Worm (Caenorhabditis elegans): ENCODE measurements around the gene gly-12.

The gly-12 gene

ce11 chrX:7491521-7491920, 5.9 kb downstream of the gly-12 start:
- TF ChIP-seq ztf-29 (GFP tag; IDR thresholded peaks at IDR 0.05), result no peak
- no peak for TF ChIP-seq flt-1 (GFP tag; IDR thresholded peaks at IDR 0.05)
- TF ChIP-seq ztf-23 (GFP tag; IDR thresholded peaks at IDR 0.05), result no peak
- TF ChIP-seq med-1 (GFP tag; optimal IDR thresholded peaks at IDR 0.05; ENCODE audit: insufficient read depth), result no peak
- TF ChIP-seq ref-1 (GFP tag; conservative IDR thresholded peaks at IDR 0.05), result no peak
- no peak for TF ChIP-seq T22C8.4 (GFP tag; IDR thresholded peaks at IDR 0.05)
- no peak for TF ChIP-seq klf-2 (GFP tag; conservative IDR thresholded peaks at IDR 0.05)
- no peak for TF ChIP-seq cog-1 (tag; optimal IDR thresholded peaks at IDR 0.05)
- TF ChIP-seq tab-1 (GFP tag; IDR thresholded peaks at IDR 0.05), result no peak

DNA sequence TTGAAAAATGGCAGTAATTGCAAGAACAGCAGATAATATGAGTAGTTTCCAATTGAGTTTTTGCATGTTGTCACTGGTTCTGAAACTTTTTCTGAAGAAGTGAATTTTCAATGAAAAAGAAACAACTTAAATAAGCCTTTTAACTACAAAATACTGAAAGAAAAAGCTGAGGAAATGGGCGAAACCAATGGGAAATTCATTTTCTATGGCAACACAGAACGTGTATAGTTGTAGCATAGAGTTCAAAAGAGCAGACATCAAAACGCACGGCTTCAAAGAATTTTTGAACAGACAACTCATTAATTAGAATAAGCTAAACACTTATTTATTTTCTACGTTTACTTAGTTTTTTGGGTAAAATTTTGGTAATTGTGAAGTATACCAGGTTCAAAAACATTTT, 7.4 kb downstream of the gly-12 start, which contains the start of gene F48E3.2:
Gene F48E3.2, minus strand, starts transcription at position 101 of the 400 bp plus-strand sequence.
- TF ChIP-seq tab-1 (GFP tag; IDR thresholded peaks at IDR 0.05) (no peak), med-1 (GFP tag; optimal IDR thresholded peaks at IDR 0.05; ENCODE audit: insufficient read depth) (no peak), flt-1 (GFP tag; IDR thresholded peaks at IDR 0.05) (no peak), ztf-23 (GFP tag; IDR thresholded peaks at IDR 0.05) (no peak), ref-1 (GFP tag; conservative IDR thresholded peaks at IDR 0.05) (no peak), cog-1 (tag; optimal IDR thresholded peaks at IDR 0.05) (no peak), klf-2 (GFP tag; conservative IDR thresholded peaks at IDR 0.05) (no peak), T22C8.4 (GFP tag; IDR thresholded peaks at IDR 0.05) (no peak), ztf-29 (GFP tag; IDR thresholded peaks at IDR 0.05) (no peak)

DNA sequence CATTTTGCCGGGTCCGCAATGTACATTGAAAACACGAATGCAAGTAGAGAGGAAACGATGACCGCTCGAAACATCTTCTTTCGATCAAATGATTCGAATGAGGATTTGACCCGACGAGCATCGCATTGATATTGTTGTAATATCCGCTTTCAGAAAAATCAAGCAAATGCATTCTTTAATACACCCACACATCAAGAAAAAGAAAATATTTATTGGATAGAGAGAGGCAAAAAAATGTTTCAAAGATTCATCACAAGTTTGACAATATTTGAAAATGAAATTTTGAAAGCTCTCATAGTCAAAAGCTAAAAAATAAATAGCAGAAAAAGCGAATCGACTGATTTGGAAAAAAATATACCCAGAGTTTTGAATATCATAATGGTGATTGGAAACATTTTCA, 9.8 kb downstream of the gly-12 start, which contains the start of gene try-14:
Gene try-14, minus strand, starts transcription at position 101 of the 400 bp plus-strand sequence.
- TF ChIP-seq flt-1 (GFP tag; IDR thresholded peaks at IDR 0.05), result no peak
- no peak for TF ChIP-seq ref-1 (GFP tag; conservative IDR thresholded peaks at IDR 0.05)

- TF ChIP-seq tab-1 (GFP tag; IDR thresholded peaks at IDR 0.05), result 0 out of 2 replicates have a peak, but pooled peaks have one; percentile 46
- TF ChIP-seq ztf-29 (GFP tag; IDR thresholded peaks at IDR 0.05), result no peak
- peak; percentile 78 for TF ChIP-seq cog-1 (tag; optimal IDR thresholded peaks at IDR 0.05)
- no peak for TF ChIP-seq ref-1 (GFP tag; conservative IDR thresholded peaks at IDR 0.05)
- TF ChIP-seq klf-2 (GFP tag; conservative IDR thresholded peaks at IDR 0.05), result no peak
- peak; percentile 57; the same call in 1 of the 2 replicates for TF ChIP-seq ztf-23 (GFP tag; IDR thresholded peaks at IDR 0.05)
- TF ChIP-seq T22C8.4 (GFP tag; IDR thresholded peaks at IDR 0.05), result no peak
- peak; percentile 14 for TF ChIP-seq med-1 (GFP tag; optimal IDR thresholded peaks at IDR 0.05; ENCODE audit: insufficient read depth)
- peak; percentile 72 for TF ChIP-seq flt-1 (GFP tag; IDR thresholded peaks at IDR 0.05)
These were observed 15.3 kb downstream of the gly-12 start, which contains the start of gene uggt-1 for ce11 chrX:7500970-7501369. Gene uggt-1, minus strand, starts transcription at chrX:7500982.

DNA sequence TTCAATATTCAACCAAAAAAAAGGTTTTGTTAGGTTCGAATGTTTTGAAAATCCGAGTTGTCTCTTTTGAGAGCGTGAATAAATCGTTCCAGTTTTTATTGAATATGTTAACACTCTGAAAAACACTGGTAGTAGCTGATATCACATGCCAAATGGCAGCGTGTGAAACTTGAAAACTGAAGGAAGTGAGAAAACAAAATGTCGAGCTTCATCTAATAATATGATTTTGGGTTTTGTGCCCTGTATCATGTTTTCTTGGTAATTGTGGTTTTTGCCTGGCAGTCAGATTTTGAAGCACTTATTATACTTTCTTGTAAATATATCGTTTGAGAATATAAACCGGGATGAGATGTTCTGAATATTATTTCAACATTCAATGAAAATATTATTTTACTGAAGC, 17.1 kb downstream of the gly-12 start, which contains the start of gene F48E3.6:
Gene F48E3.6, minus strand, starts transcription at position 101 of the 400 bp plus-strand sequence.
- TF ChIP-seq T22C8.4 (GFP tag; IDR thresholded peaks at IDR 0.05) (no peak), med-1 (GFP tag; optimal IDR thresholded peaks at IDR 0.05; ENCODE audit: insufficient read depth) (no peak), flt-1 (GFP tag; IDR thresholded peaks at IDR 0.05) (no peak), ref-1 (GFP tag; conservative IDR thresholded peaks at IDR 0.05) (no peak), tab-1 (GFP tag; IDR thresholded peaks at IDR 0.05) (no peak), klf-2 (GFP tag; conservative IDR thresholded peaks at IDR 0.05) (no peak), ztf-23 (GFP tag; IDR thresholded peaks at IDR 0.05) (no peak), cog-1 (tag; optimal IDR thresholded peaks at IDR 0.05) (no peak), ztf-29 (GFP tag; IDR thresholded peaks at IDR 0.05) (no peak)

DNA sequence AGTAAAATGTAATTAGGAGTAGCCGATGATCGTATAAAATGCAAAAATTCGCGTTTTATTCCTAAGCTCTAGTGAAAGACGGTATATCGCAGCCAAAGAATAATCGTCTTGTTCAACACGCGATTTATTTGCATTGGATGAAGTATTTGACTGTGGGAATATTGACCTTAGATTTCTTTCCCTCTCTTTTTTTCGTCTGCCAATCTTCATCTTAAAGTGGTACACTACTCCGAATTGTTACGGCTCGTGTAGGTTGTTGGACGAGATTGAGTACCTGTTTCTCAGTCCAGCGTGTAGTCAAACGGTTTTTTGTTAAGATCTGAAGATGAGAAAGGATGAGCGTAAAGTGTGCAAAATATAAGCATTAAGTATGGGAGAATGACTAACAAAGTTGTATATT, 20.9 kb downstream of the gly-12 start, which contains the start of gene lgc-11:
Gene lgc-11, minus strand, starts transcription at position 101 of the 400 bp plus-strand sequence.
- TF ChIP-seq tab-1 (GFP tag; IDR thresholded peaks at IDR 0.05) (no peak), med-1 (GFP tag; optimal IDR thresholded peaks at IDR 0.05; ENCODE audit: insufficient read depth) (no peak), cog-1 (tag; optimal IDR thresholded peaks at IDR 0.05) (no peak), ztf-29 (GFP tag; IDR thresholded peaks at IDR 0.05) (no peak)

- TF ChIP-seq tab-1 (GFP tag; IDR thresholded peaks at IDR 0.05), result no peak
- no peak for TF ChIP-seq klf-2 (GFP tag; conservative IDR thresholded peaks at IDR 0.05)
- no peak; the same call in none of the 2 replicates for TF ChIP-seq flt-1 (GFP tag; IDR thresholded peaks at IDR 0.05)
- TF ChIP-seq T22C8.4 (GFP tag; IDR thresholded peaks at IDR 0.05), result no peak
- TF ChIP-seq ztf-23 (GFP tag; IDR thresholded peaks at IDR 0.05), result no peak
- no peak for TF ChIP-seq med-1 (GFP tag; optimal IDR thresholded peaks at IDR 0.05; ENCODE audit: insufficient read depth)
- TF ChIP-seq cog-1 (tag; optimal IDR thresholded peaks at IDR 0.05), result no peak
- no peak for TF ChIP-seq ztf-29 (GFP tag; IDR thresholded peaks at IDR 0.05)
- TF ChIP-seq ref-1 (GFP tag; conservative IDR thresholded peaks at IDR 0.05), result no peak
These were observed 21.5 kb downstream of the gly-12 start for ce11 chrX:7507141-7507540.

- no peak for TF ChIP-seq klf-2 (GFP tag; conservative IDR thresholded peaks at IDR 0.05)
- no peak for TF ChIP-seq flt-1 (GFP tag; IDR thresholded peaks at IDR 0.05)
- TF ChIP-seq cog-1 (tag; optimal IDR thresholded peaks at IDR 0.05), result no peak
- TF ChIP-seq ztf-29 (GFP tag; IDR thresholded peaks at IDR 0.05), result no peak
- TF ChIP-seq med-1 (GFP tag; optimal IDR thresholded peaks at IDR 0.05; ENCODE audit: insufficient read depth), result no peak
- TF ChIP-seq ztf-23 (GFP tag; IDR thresholded peaks at IDR 0.05), result no peak
- TF ChIP-seq ref-1 (GFP tag; conservative IDR thresholded peaks at IDR 0.05), result no peak
- TF ChIP-seq tab-1 (GFP tag; IDR thresholded peaks at IDR 0.05), result no peak
- no peak for TF ChIP-seq T22C8.4 (GFP tag; IDR thresholded peaks at IDR 0.05)
These were observed 27.1 kb downstream of the gly-12 start for ce11 chrX:7512714-7513113.

DNA sequence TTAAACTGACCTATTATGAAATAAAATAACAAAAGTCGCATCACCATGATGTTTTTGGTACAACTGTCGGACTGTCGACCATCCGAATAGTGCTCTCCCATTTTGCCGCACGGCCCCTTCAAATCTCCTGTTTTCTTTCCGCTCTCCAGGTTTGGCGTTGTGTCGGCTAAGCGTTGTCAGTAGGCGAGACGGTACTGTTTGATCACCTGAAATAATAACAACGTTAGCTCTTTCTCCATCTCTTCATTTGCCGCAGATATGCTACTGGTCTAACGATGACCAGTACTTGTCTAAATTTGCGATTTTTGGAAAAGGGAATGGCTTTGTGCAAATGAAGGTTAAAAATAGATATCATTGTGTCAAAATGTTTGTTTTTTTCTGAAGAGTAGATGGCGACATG, 33.9 kb downstream of the gly-12 start, which contains the start of gene chts-1:
Gene chts-1, minus strand, starts transcription at position 101 of the 400 bp plus-strand sequence.
- TF ChIP-seq tab-1 (GFP tag; IDR thresholded peaks at IDR 0.05) (no peak), cog-1 (tag; optimal IDR thresholded peaks at IDR 0.05) (no peak), klf-2 (GFP tag; conservative IDR thresholded peaks at IDR 0.05) (no peak), ztf-29 (GFP tag; IDR thresholded peaks at IDR 0.05) (no peak), ztf-23 (GFP tag; IDR thresholded peaks at IDR 0.05) (no peak), T22C8.4 (GFP tag; IDR thresholded peaks at IDR 0.05) (no peak), med-1 (GFP tag; optimal IDR thresholded peaks at IDR 0.05; ENCODE audit: insufficient read depth) (no peak), ref-1 (GFP tag; conservative IDR thresholded peaks at IDR 0.05) (no peak)

- TF ChIP-seq T22C8.4 (GFP tag; IDR thresholded peaks at IDR 0.05) (no peak), cog-1 (tag; optimal IDR thresholded peaks at IDR 0.05) (no peak), ref-1 (GFP tag; conservative IDR thresholded peaks at IDR 0.05) (no peak), med-1 (GFP tag; optimal IDR thresholded peaks at IDR 0.05; ENCODE audit: insufficient read depth) (no peak), ztf-29 (GFP tag; IDR thresholded peaks at IDR 0.05) (no peak), ztf-23 (GFP tag; IDR thresholded peaks at IDR 0.05) (no peak)
These were observed 36.9 kb downstream of the gly-12 start for ce11 chrX:7522595-7522994.

Data from whole organism, midembryonic.